Fruit fly (Drosophila melanogaster) whole organism, wandering third instar larva: Measurements from ENCODE around the gene Dus4.

Experiments
- CG9705 ChIP-seq: fragments of 200-800 bp; sonication (Bioruptor generic); optimal IDR thresholded peaks from 2 replicates; lab custom pipeline; 2018; ENCODE audit warnings: missing biosample characterization, mild to moderate bottlenecking, missing genetic modification characterization
- Dif ChIP-seq: fragments of 200-275, 200-300 bp; sonication (Bioruptor generic); optimal IDR thresholded peaks from 2 replicates; lab custom pipeline; 2018; ENCODE audit warnings: missing biosample characterization, missing genetic modification characterization; ENCODE audit not compliant: partially characterized antibody
- Hr83 ChIP-seq: fragments of 200-300 bp; sonication (Bioruptor generic); optimal IDR thresholded peaks from 2 replicates; lab custom pipeline; 2016; ENCODE audit warnings: missing biosample characterization, mild to moderate bottlenecking, missing genetic modification characterization, moderate library complexity; ENCODE audit not compliant: poor library complexity, severe bottlenecking
- Myc ChIP-seq: fragments of >200 bp; optimal IDR thresholded peaks from 2 replicates; lab custom pipeline; 2017
- Vsx2 ChIP-seq: fragments of 200-300, 225-300 bp; sonication (Bioruptor generic); optimal IDR thresholded peaks from 2 replicates; lab custom pipeline; 2018; ENCODE audit warnings: missing biosample characterization, missing genetic modification characterization; ENCODE audit not compliant: partially characterized antibody
- brk ChIP-seq: fragments of 200-800 bp; sonication (Bioruptor generic); optimal IDR thresholded peaks from 2 replicates; lab custom pipeline; 2016; ENCODE audit warnings: missing biosample characterization, mild to moderate bottlenecking, missing genetic modification characterization
- dmrt93B ChIP-seq: fragments of 200-800 bp; sonication (Bioruptor generic); optimal IDR thresholded peaks from 2 replicates; lab custom pipeline; 2018; ENCODE audit warnings: missing biosample characterization, mild to moderate bottlenecking, missing genetic modification characterization
- fru ChIP-seq: fragments of 200-800 bp; sonication (Bioruptor generic); optimal IDR thresholded peaks from 3 replicates; lab custom pipeline; 2016; ENCODE audit warnings: missing biosample characterization, mild to moderate bottlenecking, missing genetic modification characterization
- h ChIP-seq: fragments of 200-800 bp; sonication (Bioruptor generic); optimal IDR thresholded peaks from 3 replicates; lab custom pipeline; 2016; ENCODE audit warnings: missing biosample characterization, mild to moderate bottlenecking, missing genetic modification characterization
- lola ChIP-seq: fragments of >200 bp; optimal IDR thresholded peaks from 2 replicates; lab custom pipeline; 2017; ENCODE audit warnings: missing biosample characterization, missing genetic modification characterization
- psq ChIP-seq: fragments of 200-800 bp; sonication (Bioruptor generic); optimal IDR thresholded peaks from 3 replicates; lab custom pipeline; 2017; ENCODE audit warnings: missing biosample characterization, mild to moderate bottlenecking, missing genetic modification characterization, moderate library complexity
- sv ChIP-seq: fragments of 200-800 bp; sonication (Bioruptor generic); optimal IDR thresholded peaks from 3 replicates; lab custom pipeline; 2016; ENCODE audit warnings: missing biosample characterization, missing genetic modification characterization
- usp ChIP-seq: fragments of >200 bp; optimal IDR thresholded peaks from 2 replicates; lab custom pipeline; 2017; ENCODE audit warnings: missing biosample characterization, missing genetic modification characterization
- woc ChIP-seq: sonication (Bioruptor generic); optimal IDR thresholded peaks from 2 replicates; lab custom pipeline; 2016; ENCODE audit warnings: missing biosample characterization, mild to moderate bottlenecking, missing genetic modification characterization

dm6 chr2L:19054516-19054887, 8.6 kb upstream of the Dus4 start:
- TF ChIP-seq fru (GFP tag; lab: Kevin White, UChicago) (no peak), Myc (lab: Kevin White, UChicago) (no peak), usp (GFP tag; lab: Kevin White, UChicago) (no peak), Vsx2 (GFP tag; lab: Kevin White, UChicago) (no peak), Dif (no peak), brk (GFP tag; lab: Kevin White, UChicago) (no peak), CG9705 (GFP tag; lab: Kevin White, UChicago) (no peak), psq (no peak), dmrt93B (GFP tag; lab: Kevin White, UChicago) (no peak), woc (GFP tag; lab: Kevin White, UChicago) (no peak), Hr83 (no peak), h (GFP tag; lab: Kevin White, UChicago) (no peak), lola (GFP tag; lab: Kevin White, UChicago) (no peak), sv (GFP tag; lab: Kevin White, UChicago) (no peak)
